Worm (Caenorhabditis elegans) whole organism, L1 larva: Measurements from ENCODE around the gene T27A10.2.

Experiments used
- C04F5.9 ChIP-seq: sonication (generic microtip); optimal IDR thresholded peaks from 2 replicates; lab custom pipeline; 2016; ENCODE audit warnings: missing genetic modification characterization, missing compliant biosample characterization
- Y116A8C.19 ChIP-seq: sonication (generic microtip); optimal IDR thresholded peaks from 2 replicates; lab custom pipeline; 2016; ENCODE audit warnings: missing compliant biosample characterization, missing genetic modification characterization, borderline replicate concordance
- alr-1 ChIP-seq: fragments of 200-800 bp; sonication (Bioruptor generic); optimal IDR thresholded peaks from 2 replicates; lab custom pipeline; 2018; ENCODE audit warnings: borderline replicate concordance, mild to moderate bottlenecking, missing genetic modification characterization, missing compliant biosample characterization
- blmp-1 ChIP-seq: fragments of 150-350 bp; optimal IDR thresholded peaks from 2 replicates; lab custom pipeline; 2014; ENCODE audit warnings: missing biosample characterization, missing genetic modification characterization
- ceh-82 ChIP-seq, 3 experiments: fragments of 150-350 bp in 1 of 3; sonication (generic microtip) in 2 of 3; optimal IDR thresholded peaks; 2 replicates each; lab custom pipeline; 2014 to 2017; ENCODE audit warnings: missing biosample characterization in 3 of 3, missing genetic modification characterization in 3 of 3
- ceh-88 ChIP-seq: fragments of 200-800 bp; sonication (Bioruptor generic); IDR thresholded peaks from 2 replicates; pipeline ENCODE4 v1.3.6; 2022; ENCODE audit warnings: missing genetic modification characterization, missing compliant biosample characterization
- ces-1 ChIP-seq: fragments of 150-350 bp; optimal IDR thresholded peaks from 2 replicates; lab custom pipeline; 2014; ENCODE audit warnings: missing biosample characterization, missing genetic modification reagents, missing genetic modification characterization
- dpl-1 ChIP-seq, 3 experiments: fragments of 150-350 bp in 2 of 3; sonication (generic microtip) in 1 of 3; optimal IDR thresholded peaks; 2 replicates each; lab custom pipeline; 2014 to 2017; ENCODE audit warnings: missing biosample characterization in 3 of 3, missing genetic modification characterization in 3 of 3, missing genetic modification reagents in 3 of 3
- dsc-1 ChIP-seq: sonication (generic microtip); optimal IDR thresholded peaks from 2 replicates; lab custom pipeline; 2016; ENCODE audit warnings: mild to moderate bottlenecking, missing genetic modification characterization, missing compliant biosample characterization
- efl-1 ChIP-seq, 4 experiments: fragments of 150-350 bp; optimal IDR thresholded peaks in 3 of 4; peaks in 1 of 4; 1 replicate in 1 of 4; 2 replicates in 3 of 4; lab custom pipeline; 2014; ENCODE audit warnings: missing biosample characterization in 2 of 4, missing genetic modification characterization in 2 of 4, missing genetic modification reagents in 2 of 4
- efl-3 ChIP-seq: fragments of 200-800 bp; sonication (Bioruptor generic); optimal IDR thresholded peaks from 2 replicates; lab custom pipeline; 2018; ENCODE audit warnings: mild to moderate bottlenecking, missing genetic modification characterization, missing compliant biosample characterization
- egl-13 ChIP-seq: sonication (generic microtip); optimal IDR thresholded peaks from 2 replicates; lab custom pipeline; 2016; ENCODE audit warnings: missing genotype, missing genetic modification reagents, missing genetic modification characterization, missing compliant biosample characterization
- elt-2 ChIP-seq: sonication (generic microtip); optimal IDR thresholded peaks from 2 replicates; lab custom pipeline; 2016; ENCODE audit warnings: missing genetic modification characterization, mild to moderate bottlenecking, inconsistent platforms, missing compliant biosample characterization, missing genetic modification reagents
- fkh-8 ChIP-seq: sonication (generic microtip); optimal IDR thresholded peaks from 2 replicates; lab custom pipeline; 2016; ENCODE audit warnings: mild to moderate bottlenecking, missing genetic modification characterization, missing compliant biosample characterization
- fos-1 ChIP-seq: fragments of 150-350 bp; optimal IDR thresholded peaks from 2 replicates; lab custom pipeline; 2014; ENCODE audit warnings: missing biosample characterization, missing genetic modification characterization
- grh-1 ChIP-seq: fragments of 200-800 bp; sonication (Bioruptor generic); IDR thresholded peaks from 2 replicates; pipeline ENCODE4 v1.3.6; 2022; ENCODE audit warnings: missing genetic modification reagents, missing genetic modification characterization, missing compliant biosample characterization
- isw-1 ChIP-seq: fragments of 200-800 bp; sonication (Bioruptor generic); IDR thresholded peaks from 2 replicates; pipeline ENCODE4 v1.3.6; 2022; ENCODE audit warnings: missing genetic modification characterization, missing compliant biosample characterization
- jun-1 ChIP-seq: fragments of 150-350 bp; optimal IDR thresholded peaks from 2 replicates; lab custom pipeline; 2014; ENCODE audit warnings: missing biosample characterization, missing genetic modification reagents, missing genetic modification characterization
- lin-13 ChIP-seq: fragments of 150-350 bp; optimal IDR thresholded peaks from 2 replicates; lab custom pipeline; 2014; ENCODE audit warnings: missing biosample characterization, missing genetic modification reagents, missing genetic modification characterization
- lin-15B ChIP-seq: fragments of 150-350 bp; sonication (generic microtip); optimal IDR thresholded peaks from 3 replicates; lab custom pipeline; 2014; ENCODE audit warnings: missing biosample characterization, missing genetic modification characterization
- lin-35 ChIP-seq, 2 experiments: fragments of 150-350 bp; optimal IDR thresholded peaks; 2 replicates each; lab custom pipeline; 2014; ENCODE audit warnings: missing biosample characterization in 2 of 2, missing genetic modification characterization in 2 of 2, missing genetic modification reagents in 2 of 2
- lir-3 ChIP-seq: sonication (generic microtip); optimal IDR thresholded peaks from 2 replicates; lab custom pipeline; 2016; ENCODE audit warnings: mild to moderate bottlenecking, missing genetic modification characterization, moderate library complexity, missing compliant biosample characterization; ENCODE audit not compliant: poor library complexity
- mep-1 ChIP-seq: fragments of 150-350 bp; optimal IDR thresholded peaks from 2 replicates; lab custom pipeline; 2014; ENCODE audit warnings: missing biosample characterization, missing genetic modification characterization
- nhr-11 ChIP-seq: fragments of 150-350 bp; optimal IDR thresholded peaks from 2 replicates; lab custom pipeline; 2014; ENCODE audit warnings: missing biosample characterization, missing genetic modification characterization
- nhr-19 ChIP-seq: fragments of 200-800 bp; sonication (Bioruptor generic); conservative IDR thresholded peaks from 2 replicates; pipeline ENCODE4 v1.3.6; 2022; ENCODE audit warnings: missing genetic modification characterization, missing compliant biosample characterization
- nhr-20 ChIP-seq: sonication (generic microtip); optimal IDR thresholded peaks from 2 replicates; lab custom pipeline; 2016; ENCODE audit warnings: mild to moderate bottlenecking, missing genetic modification characterization, missing compliant biosample characterization
- nhr-28 ChIP-seq: fragments of 150-350 bp; optimal IDR thresholded peaks from 2 replicates; lab custom pipeline; 2014; ENCODE audit warnings: missing biosample characterization, missing genetic modification characterization
- nhr-47 ChIP-seq: sonication (generic microtip); optimal IDR thresholded peaks from 2 replicates; lab custom pipeline; 2016; ENCODE audit warnings: mild to moderate bottlenecking, missing genetic modification characterization, moderate library complexity, missing compliant biosample characterization
- pax-3 ChIP-seq: fragments of 200-800 bp; sonication (Bioruptor generic); optimal IDR thresholded peaks from 2 replicates; lab custom pipeline; 2018; ENCODE audit warnings: mild to moderate bottlenecking, missing genetic modification characterization, moderate library complexity, missing compliant biosample characterization
- pqm-1 ChIP-seq: sonication (generic microtip); optimal IDR thresholded peaks from 3 replicates; lab custom pipeline; 2017; ENCODE audit warnings: missing biosample characterization, missing genetic modification characterization
- rnt-1 ChIP-seq: sonication (generic microtip); optimal IDR thresholded peaks from 2 replicates; lab custom pipeline; 2016; ENCODE audit warnings: mild to moderate bottlenecking, missing genetic modification characterization, moderate library complexity, missing compliant biosample characterization
- skn-1 ChIP-seq: fragments of 150-350 bp; optimal IDR thresholded peaks from 2 replicates; lab custom pipeline; 2014; ENCODE audit warnings: missing biosample characterization, missing genetic modification characterization
- snpc-4 ChIP-seq: fragments of 150-350 bp; optimal IDR thresholded peaks from 2 replicates; lab custom pipeline; 2014; ENCODE audit warnings: missing biosample characterization, missing genetic modification characterization
- snu-23 ChIP-seq: sonication (generic microtip); optimal IDR thresholded peaks from 2 replicates; lab custom pipeline; 2016; ENCODE audit warnings: missing genetic modification characterization, missing compliant biosample characterization
- sptf-1 ChIP-seq: fragments of 150-350 bp; optimal IDR thresholded peaks from 2 replicates; lab custom pipeline; 2014; ENCODE audit warnings: missing biosample characterization, missing genetic modification characterization
- swsn-7 ChIP-seq: sonication (generic microtip); optimal IDR thresholded peaks from 2 replicates; lab custom pipeline; 2016; ENCODE audit warnings: missing genetic modification characterization, missing compliant biosample characterization
- tbx-2 ChIP-seq: sonication (generic microtip); optimal IDR thresholded peaks from 2 replicates; lab custom pipeline; 2016; ENCODE audit warnings: missing genetic modification characterization, missing compliant biosample characterization
- unc-62 ChIP-seq: fragments of 150-350 bp; optimal IDR thresholded peaks from 2 replicates; lab custom pipeline; 2014; ENCODE audit warnings: missing biosample characterization, missing genetic modification reagents, missing genetic modification characterization
- unc-86 ChIP-seq: sonication (generic microtip); optimal IDR thresholded peaks from 2 replicates; lab custom pipeline; 2016; ENCODE audit warnings: missing genetic modification characterization, missing compliant biosample characterization
- unc-98 ChIP-seq: fragments of 200-800 bp; sonication (Bioruptor generic); IDR thresholded peaks from 2 replicates; pipeline ENCODE4 v1.3.6; 2022; ENCODE audit warnings: missing genetic modification characterization, missing compliant biosample characterization
- vab-15 ChIP-seq: sonication (generic microtip); optimal IDR thresholded peaks from 2 replicates; lab custom pipeline; 2017; ENCODE audit warnings: missing genotype, mild to moderate bottlenecking, missing genetic modification characterization, missing compliant biosample characterization
- zip-4 ChIP-seq: fragments of 200-800 bp; sonication (Bioruptor generic); optimal IDR thresholded peaks from 2 replicates; lab custom pipeline; 2018; ENCODE audit warnings: mild to moderate bottlenecking, missing genetic modification characterization, moderate library complexity, missing compliant biosample characterization
- ztf-11 ChIP-seq, 2 experiments: sonication (generic microtip); optimal IDR thresholded peaks; 2 replicates each; lab custom pipeline; 2016 to 2017; ENCODE audit warnings: missing genetic modification characterization in 2 of 2, missing biosample characterization in 1 of 2, missing compliant biosample characterization in 1 of 2

Gene T27A10.2

DNA sequence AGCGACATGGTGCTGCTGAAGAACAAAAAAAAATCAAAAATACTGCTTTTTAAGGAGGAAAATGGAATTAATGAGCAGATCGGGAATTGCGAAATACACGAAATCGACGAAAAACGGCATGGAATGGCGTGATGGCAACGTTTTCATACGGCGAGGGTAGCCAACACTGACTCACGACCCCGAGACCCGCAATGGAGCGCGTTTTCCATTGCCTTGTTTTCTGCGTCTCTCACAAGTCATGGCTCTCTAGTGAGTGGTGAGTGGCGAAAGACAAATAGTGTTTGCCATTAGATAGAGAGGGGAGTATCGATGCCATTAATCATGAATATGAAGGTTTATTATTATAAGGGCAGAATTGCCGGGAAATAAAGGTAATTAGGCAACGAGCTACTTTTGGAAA, 20.0 kb downstream of the T27A10.2 start, which contains the start of gene C18B2.4 (continued):
- TF ChIP-seq unc-86 (tag; lab: Kevin White, UChicago) (peak; percentile 48), ceh-88 (GFP tag; lab: Robert Waterston, UW) (no peak), vab-15 (tag; lab: Kevin White, UChicago) (no peak), mep-1 (tag; lab: Kevin White, UChicago) (peak; percentile 69), jun-1 (peak; percentile 77), lin-15B (tag; lab: Kevin White, UChicago) (peak; percentile 43), ceh-82 (tag; optimal IDR thresholded peaks at IDR 0.05; lab: Kevin White, UChicago) (peak; percentile 45 to 82 (median 67)), isw-1 (peak; percentile 58), tbx-2 (tag; lab: Kevin White, UChicago) (peak; percentile 69), unc-98 (GFP tag; lab: Robert Waterston, UW) (no peak), grh-1 (GFP tag; lab: Robert Waterston, UW) (no peak), efl-3 (GFP tag; lab: Kevin White, UChicago) (no peak), snu-23 (GFP tag; lab: Kevin White, UChicago) (peak; percentile 80), fos-1 (tag; lab: Kevin White, UChicago) (peak; percentile 57), C04F5.9 (tag; lab: Kevin White, UChicago) (no peak), lin-35 (GFP tag; optimal IDR thresholded peaks at IDR 0.05; lab: Kevin White, UChicago) (peak; percentile 45 to 79), snpc-4 (peak; percentile 64), pqm-1 (tag; lab: Kevin White, UChicago) (no peak), nhr-20 (tag; lab: Kevin White, UChicago) (peak; percentile 67), efl-1 (optimal IDR thresholded peaks at IDR 0.05; lab: Kevin White, UChicago) (peak; percentile 43 to 66), efl-1 (GFP tag; optimal IDR thresholded peaks at IDR 0.05 in 1 of 2; lab: Kevin White, UChicago) (peak in 1 of 2 experiments; percentile 36), elt-2 (tag; lab: Kevin White, UChicago) (peak; percentile 36), dpl-1 (GFP tag; optimal IDR thresholded peaks at IDR 0.05; lab: Kevin White, UChicago) (peak; percentile 15 to 49 (median 29)), nhr-11 (no peak), dsc-1 (peak; percentile 45), lin-13 (no peak), unc-62 (GFP tag; lab: Kevin White, UChicago) (no peak), alr-1 (tag; lab: Kevin White, UChicago) (no peak), nhr-19 (peak; percentile 59), sptf-1 (tag; lab: Kevin White, UChicago) (no peak), nhr-28 (tag; lab: Kevin White, UChicago) (no peak), ztf-11 (tag; optimal IDR thresholded peaks at IDR 0.05; lab: Kevin White, UChicago) (peak in 1 of 2 experiments; percentile 4), swsn-7 (tag; lab: Kevin White, UChicago) (peak; percentile 40), lir-3 (tag; lab: Kevin White, UChicago) (no peak), rnt-1 (tag; lab: Kevin White, UChicago) (peak; percentile 67), zip-4 (GFP tag; lab: Kevin White, UChicago) (peak; percentile 51), blmp-1 (tag; lab: Kevin White, UChicago) (peak; percentile 42), pax-3 (tag; lab: Kevin White, UChicago) (no peak), ces-1 (GFP tag; lab: Kevin White, UChicago) (no peak), skn-1 (tag; lab: Kevin White, UChicago) (peak; percentile 84), nhr-47 (tag; lab: Kevin White, UChicago) (peak; percentile 68), fkh-8 (peak; percentile 74), Y116A8C.19 (tag; lab: Kevin White, UChicago) (no peak), egl-13 (peak; percentile 48)
